Worm (Caenorhabditis elegans) whole organism, L3 larva: Measurements from ENCODE around the gene F40G9.15.

Experiments used
- R02D3.7 ChIP-seq: fragments of 150-350 bp; optimal IDR thresholded peaks from 2 replicates; lab custom pipeline; 2014; ENCODE audit warnings: missing biosample characterization, missing genetic modification characterization
- daf-12 ChIP-seq: fragments of 150-350 bp; optimal IDR thresholded peaks from 2 replicates; lab custom pipeline; 2014; ENCODE audit warnings: missing biosample characterization, missing genetic modification reagents, missing genetic modification characterization
- fkh-10 ChIP-seq: sonication (generic microtip); optimal IDR thresholded peaks from 2 replicates; lab custom pipeline; 2017; ENCODE audit warnings: missing biosample characterization, missing genetic modification reagents, missing genetic modification characterization
- lin-15B ChIP-seq: fragments of 150-350 bp; optimal IDR thresholded peaks from 2 replicates; lab custom pipeline; 2014; ENCODE audit warnings: missing biosample characterization, missing genetic modification characterization
- lin-39 ChIP-seq: fragments of 150-350 bp; optimal IDR thresholded peaks from 2 replicates; lab custom pipeline; 2018; ENCODE audit warnings: missing biosample characterization, missing genetic modification reagents, missing genetic modification characterization
- mdl-1 ChIP-seq: fragments of 150-350 bp; optimal IDR thresholded peaks from 2 replicates; lab custom pipeline; 2014; ENCODE audit warnings: missing biosample characterization, missing genetic modification characterization
- nhr-67 ChIP-seq: fragments of 150-350 bp; optimal IDR thresholded peaks from 2 replicates; lab custom pipeline; 2014; ENCODE audit warnings: missing biosample characterization, missing genetic modification characterization
- nhr-76 ChIP-seq: fragments of 150-350 bp; sonication (generic microtip); optimal IDR thresholded peaks from 5 replicates; lab custom pipeline; 2014; ENCODE audit warnings: missing biosample characterization, missing genetic modification characterization
- tbx-2 ChIP-seq: sonication (generic microtip); optimal IDR thresholded peaks from 2 replicates; lab custom pipeline; 2016; ENCODE audit warnings: mild to moderate bottlenecking, missing genetic modification characterization, missing compliant biosample characterization

DNA sequence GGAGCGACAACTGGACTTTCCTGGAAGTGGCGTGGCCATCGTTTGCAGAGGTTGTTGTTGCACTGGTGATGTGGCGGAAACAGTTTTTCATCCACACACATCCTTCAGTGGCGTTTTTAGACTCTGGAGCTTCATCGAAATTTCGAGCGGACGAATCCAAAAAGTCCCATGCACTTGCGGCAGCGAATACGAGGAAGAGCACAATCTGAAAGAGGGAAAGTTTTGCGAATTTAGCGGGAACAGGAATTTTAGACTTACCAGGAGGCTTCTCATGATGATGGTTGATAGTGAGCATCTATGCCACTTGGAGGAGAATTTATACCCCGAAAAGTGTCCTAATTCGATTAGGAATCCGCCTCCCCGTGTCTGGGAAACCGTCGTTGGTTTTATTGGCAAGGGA is 4.5 kb upstream of the F40G9.15 start, which contains the start of gene F40G9.14:
- TF ChIP-seq daf-12 (tag; lab: Kevin White, UChicago) (no peak), nhr-67 (tag; lab: Kevin White, UChicago) (no peak), fkh-10 (GFP tag; lab: Kevin White, UChicago) (no peak), tbx-2 (tag; lab: Kevin White, UChicago) (no peak), R02D3.7 (tag; lab: Kevin White, UChicago) (no peak), lin-15B (no peak), lin-39 (tag; lab: Kevin White, UChicago) (no peak), mdl-1 (tag; lab: Kevin White, UChicago) (no peak), nhr-76 (tag; lab: Kevin White, UChicago) (no peak)
